Worm (Caenorhabditis elegans) whole organism, L2 larva: ENCODE results near the gene asns-2.
A peak's percentile ranks its signal among the peaks of the same experiment; 100 is the strongest.

Source experiments
- C34F6.9 ChIP-seq: fragments of 150-350 bp; optimal IDR thresholded peaks from 2 replicates; lab custom pipeline; 2014; ENCODE audit warnings: missing biosample characterization, missing genetic modification characterization
- F13H6.1 ChIP-seq: sonication (generic microtip); optimal IDR thresholded peaks from 2 replicates; lab custom pipeline; 2016; ENCODE audit warnings: missing genetic modification characterization, missing compliant biosample characterization
- R02D3.7 ChIP-seq: fragments of 150-350 bp; optimal IDR thresholded peaks from 2 replicates; lab custom pipeline; 2014; ENCODE audit warnings: missing biosample characterization, missing genetic modification characterization
- Y55F3AM.14 ChIP-seq: fragments of 200-800 bp; sonication (Bioruptor generic); optimal IDR thresholded peaks from 2 replicates; lab custom pipeline; 2018; ENCODE audit warnings: mild to moderate bottlenecking, missing genetic modification characterization, missing compliant biosample characterization
- ZK546.5 ChIP-seq: sonication (generic microtip); optimal IDR thresholded peaks from 2 replicates; lab custom pipeline; 2017; ENCODE audit warnings: missing biosample characterization, missing genetic modification characterization
- alr-1 ChIP-seq: fragments of 150-350 bp; optimal IDR thresholded peaks from 2 replicates; lab custom pipeline; 2014; ENCODE audit warnings: missing biosample characterization, missing genetic modification characterization
- ama-1 ChIP-seq: fragments of 150-350 bp; optimal IDR thresholded peaks from 2 replicates; lab custom pipeline; 2018; ENCODE audit warnings: inconsistent platforms
- ceh-82 ChIP-seq: fragments of 150-350 bp; optimal IDR thresholded peaks from 2 replicates; lab custom pipeline; 2014; ENCODE audit warnings: missing biosample characterization, missing genetic modification characterization
- crh-2 ChIP-seq: sonication (generic microtip); optimal IDR thresholded peaks from 2 replicates; lab custom pipeline; 2017; ENCODE audit warnings: missing biosample characterization, missing genetic modification characterization
- egl-27 ChIP-seq: sonication (generic microtip); optimal IDR thresholded peaks from 3 replicates; lab custom pipeline; 2017; ENCODE audit warnings: missing biosample characterization, missing genetic modification reagents, missing genetic modification characterization
- elt-1 ChIP-seq: fragments of 150-350 bp; optimal IDR thresholded peaks from 2 replicates; lab custom pipeline; 2014; ENCODE audit warnings: missing biosample characterization, missing genetic modification characterization
- fos-1 ChIP-seq: fragments of 150-350 bp; optimal IDR thresholded peaks from 2 replicates; lab custom pipeline; 2014; ENCODE audit warnings: missing biosample characterization, missing genetic modification characterization
- lin-11 ChIP-seq: fragments of 150-350 bp; sonication (generic microtip); optimal IDR thresholded peaks from 2 replicates; lab custom pipeline; 2014; ENCODE audit warnings: missing biosample characterization, missing genetic modification characterization, inconsistent platforms, mixed read lengths
- lin-13 ChIP-seq: fragments of 150-350 bp; optimal IDR thresholded peaks from 2 replicates; lab custom pipeline; 2014; ENCODE audit warnings: missing biosample characterization, missing genetic modification reagents, missing genetic modification characterization
- lsy-2 ChIP-seq, 2 experiments: fragments of 150-350 bp in 1 of 2; sonication (generic microtip) in 1 of 2; optimal IDR thresholded peaks; 2 replicates each; lab custom pipeline; 2014 to 2017; ENCODE audit warnings: missing biosample characterization in 2 of 2, missing genetic modification characterization in 2 of 2
- mab-5 ChIP-seq: fragments of 150-350 bp; optimal IDR thresholded peaks from 2 replicates; lab custom pipeline; 2014; ENCODE audit warnings: missing biosample characterization, missing genetic modification characterization
- mbf-1 ChIP-seq: sonication (generic microtip); optimal IDR thresholded peaks from 2 replicates; lab custom pipeline; 2017; ENCODE audit warnings: missing biosample characterization, missing genetic modification characterization
- mdl-1 ChIP-seq, 2 experiments: fragments of 150-350 bp in 1 of 2; sonication (generic microtip) in 1 of 2; optimal IDR thresholded peaks; 2 replicates each; lab custom pipeline; 2017; ENCODE audit warnings: missing biosample characterization in 2 of 2, missing genetic modification characterization in 2 of 2
- nhr-10 ChIP-seq: sonication (generic microtip); optimal IDR thresholded peaks from 2 replicates; lab custom pipeline; 2017; ENCODE audit warnings: missing biosample characterization, missing genetic modification characterization
- nhr-12 ChIP-seq: fragments of 150-350 bp; optimal IDR thresholded peaks from 2 replicates; lab custom pipeline; 2014; ENCODE audit warnings: missing biosample characterization, missing genetic modification characterization
- nhr-129 ChIP-seq: fragments of 150-350 bp; optimal IDR thresholded peaks from 2 replicates; lab custom pipeline; 2014; ENCODE audit warnings: missing biosample characterization, missing genetic modification characterization
- nhr-21 ChIP-seq: fragments of 150-350 bp; optimal IDR thresholded peaks from 2 replicates; lab custom pipeline; 2014; ENCODE audit warnings: missing biosample characterization, missing genetic modification characterization
- nhr-6 ChIP-seq: fragments of 150-350 bp; optimal IDR thresholded peaks from 2 replicates; lab custom pipeline; 2014; ENCODE audit warnings: missing biosample characterization, missing genetic modification characterization
- nhr-77 ChIP-seq: fragments of 150-350 bp; optimal IDR thresholded peaks from 2 replicates; lab custom pipeline; 2014; ENCODE audit warnings: missing biosample characterization, missing genetic modification characterization
- sem-4 ChIP-seq: fragments of 150-350 bp; optimal IDR thresholded peaks from 2 replicates; lab custom pipeline; 2014; ENCODE audit warnings: missing biosample characterization, missing genetic modification reagents, missing genetic modification characterization
- skn-1 ChIP-seq: sonication (generic microtip); optimal IDR thresholded peaks from 2 replicates; lab custom pipeline; 2017; ENCODE audit warnings: missing biosample characterization, missing genetic modification characterization
- sma-3 ChIP-seq: sonication (generic microtip); optimal IDR thresholded peaks from 2 replicates; lab custom pipeline; 2016; ENCODE audit warnings: missing genetic modification reagents, missing genetic modification characterization, missing compliant biosample characterization
- sma-9 ChIP-seq, 2 experiments: fragments of 150-350 bp in 1 of 2; sonication (generic microtip) in 1 of 2; optimal IDR thresholded peaks; 2 replicates each; lab custom pipeline; 2014 to 2016; ENCODE audit warnings: missing genetic modification characterization in 2 of 2, mild to moderate bottlenecking in 1 of 2, missing biosample characterization in 1 of 2, missing compliant biosample characterization in 1 of 2, missing genetic modification reagents in 1 of 2, moderate library complexity in 1 of 2
- snpc-4 ChIP-seq: fragments of 150-350 bp; optimal IDR thresholded peaks from 2 replicates; lab custom pipeline; 2014; ENCODE audit warnings: missing biosample characterization, missing genetic modification characterization
- unc-39 ChIP-seq: fragments of 150-350 bp; optimal IDR thresholded peaks from 2 replicates; lab custom pipeline; 2014; ENCODE audit warnings: missing biosample characterization, missing genetic modification characterization
- unc-55 ChIP-seq: fragments of 150-350 bp; sonication (generic microtip); optimal IDR thresholded peaks from 3 replicates; lab custom pipeline; 2014; ENCODE audit warnings: missing biosample characterization, missing genetic modification reagents, missing genetic modification characterization
- unc-62 ChIP-seq: fragments of 150-350 bp; optimal IDR thresholded peaks from 2 replicates; lab custom pipeline; 2014; ENCODE audit warnings: missing biosample characterization, missing genetic modification reagents, missing genetic modification characterization
- zag-1 ChIP-seq: fragments of 150-350 bp; optimal IDR thresholded peaks from 2 replicates; lab custom pipeline; 2014; ENCODE audit warnings: missing biosample characterization, missing genetic modification characterization
- ztf-11 ChIP-seq: sonication (generic microtip); optimal IDR thresholded peaks from 2 replicates; lab custom pipeline; 2017; ENCODE audit warnings: missing biosample characterization, missing genetic modification characterization
- ztf-4 ChIP-seq: fragments of 150-350 bp; optimal IDR thresholded peaks from 2 replicates; lab custom pipeline; 2014; ENCODE audit warnings: missing biosample characterization, missing genetic modification characterization

asns-2 gene

ce11 chrX:8796699-8797282, 46.0 kb upstream of the asns-2 start, which contains the start of gene R04E5.7 (continued):
- TF ChIP-seq sma-9 (GFP tag; optimal IDR thresholded peaks at IDR 0.05; lab: Kevin White, UChicago) (peak; percentile 10), sma-9 (tag; optimal IDR thresholded peaks at IDR 0.05; lab: Kevin White, UChicago) (no peak), snpc-4 (no peak), nhr-6 (tag; lab: Kevin White, UChicago) (no peak), ztf-11 (tag; lab: Kevin White, UChicago) (no peak), mab-5 (tag; lab: Kevin White, UChicago) (no peak), nhr-77 (tag; lab: Kevin White, UChicago) (no peak), nhr-10 (tag; lab: Kevin White, UChicago) (no peak), crh-2 (tag; lab: Kevin White, UChicago) (peak; percentile 89), egl-27 (tag; lab: Kevin White, UChicago) (no peak), lsy-2 (tag; optimal IDR thresholded peaks at IDR 0.05; lab: Kevin White, UChicago) (peak in 1 of 2 experiments; percentile 24), unc-62 (GFP tag; lab: Kevin White, UChicago) (no peak), mbf-1 (tag; lab: Kevin White, UChicago) (no peak), zag-1 (tag; lab: Kevin White, UChicago) (no peak), ceh-82 (tag; lab: Kevin White, UChicago) (no peak), lin-13 (GFP tag; lab: Kevin White, UChicago) (no peak), alr-1 (tag; lab: Kevin White, UChicago) (no peak), R02D3.7 (no peak), nhr-21 (tag; lab: Kevin White, UChicago) (peak; percentile 19)

ce11 chrX:8791821-8792220, 41.1 kb upstream of the asns-2 start, which contains the start of gene chup-1:
Gene chup-1, plus strand, starts transcription at chrX:8792160.
- no peak for TF ChIP-seq skn-1 (tag; lab: Kevin White, UChicago)
- peak; percentile 46 for TF ChIP-seq unc-55
- peak in 1 of 2 experiments; percentile 49 for TF ChIP-seq lsy-2 (tag; optimal IDR thresholded peaks at IDR 0.05; lab: Kevin White, UChicago)
- TF ChIP-seq nhr-12 (tag; lab: Kevin White, UChicago): no peak
- peak; percentile 57 for TF ChIP-seq nhr-129 (tag; lab: Kevin White, UChicago)
- TF ChIP-seq nhr-77 (tag; lab: Kevin White, UChicago): no peak
- TF ChIP-seq C34F6.9: peak; percentile 24
- peak; percentile 30 for TF ChIP-seq fos-1 (tag; lab: Kevin White, UChicago)
- peak; percentile 25 for TF ChIP-seq sma-3
- no peak for TF ChIP-seq nhr-6 (tag; lab: Kevin White, UChicago)
- no peak for TF ChIP-seq nhr-10 (tag; lab: Kevin White, UChicago)
- peak; percentile 26 for TF ChIP-seq nhr-21 (tag; lab: Kevin White, UChicago)
- peak; percentile 61 for TF ChIP-seq R02D3.7

- TF ChIP-seq C34F6.9 (no peak), ztf-11 (tag; lab: Kevin White, UChicago) (no peak), unc-62 (GFP tag; lab: Kevin White, UChicago) (no peak), zag-1 (tag; lab: Kevin White, UChicago) (no peak), unc-39 (tag; lab: Kevin White, UChicago) (no peak), nhr-77 (tag; lab: Kevin White, UChicago) (no peak), nhr-10 (tag; lab: Kevin White, UChicago) (no peak), sem-4 (tag; lab: Kevin White, UChicago) (no peak), mdl-1 (tag; optimal IDR thresholded peaks at IDR 0.05; lab: Kevin White, UChicago) (no peak), lsy-2 (tag; optimal IDR thresholded peaks at IDR 0.05; lab: Kevin White, UChicago) (no peak), nhr-6 (tag; lab: Kevin White, UChicago) (no peak), ZK546.5 (tag; lab: Kevin White, UChicago) (no peak), ama-1 (no peak), ztf-4 (tag; lab: Kevin White, UChicago) (no peak), lin-13 (GFP tag; lab: Kevin White, UChicago) (no peak), alr-1 (tag; lab: Kevin White, UChicago) (no peak)
These were observed 39.4 kb upstream of the asns-2 start for ce11 chrX:8790093-8790492.

ce11 chrX:8789014-8789506, 38.3 kb upstream of the asns-2 start, which contains the start of gene unc-27:
Gene unc-27, plus strand, starts transcription at chrX:8789456.
- TF ChIP-seq nhr-21 (tag; lab: Kevin White, UChicago): no peak
- no peak for TF ChIP-seq elt-1
- no peak for TF ChIP-seq ceh-82 (tag; lab: Kevin White, UChicago)
- TF ChIP-seq Y55F3AM.14: no peak
- TF ChIP-seq nhr-77 (tag; lab: Kevin White, UChicago): no peak
- TF ChIP-seq unc-39 (tag; lab: Kevin White, UChicago): no peak
- TF ChIP-seq lin-11 (tag; lab: Kevin White, UChicago): no peak
- peak; percentile 44 for TF ChIP-seq nhr-129 (tag; lab: Kevin White, UChicago)
- no peak for TF ChIP-seq lsy-2 (tag; optimal IDR thresholded peaks at IDR 0.05; lab: Kevin White, UChicago)
- TF ChIP-seq nhr-12 (tag; lab: Kevin White, UChicago): no peak
- TF ChIP-seq F13H6.1: peak; percentile 59
